Fruit fly (Drosophila melanogaster): ENCODE results near the gene CG11147.

DNA sequence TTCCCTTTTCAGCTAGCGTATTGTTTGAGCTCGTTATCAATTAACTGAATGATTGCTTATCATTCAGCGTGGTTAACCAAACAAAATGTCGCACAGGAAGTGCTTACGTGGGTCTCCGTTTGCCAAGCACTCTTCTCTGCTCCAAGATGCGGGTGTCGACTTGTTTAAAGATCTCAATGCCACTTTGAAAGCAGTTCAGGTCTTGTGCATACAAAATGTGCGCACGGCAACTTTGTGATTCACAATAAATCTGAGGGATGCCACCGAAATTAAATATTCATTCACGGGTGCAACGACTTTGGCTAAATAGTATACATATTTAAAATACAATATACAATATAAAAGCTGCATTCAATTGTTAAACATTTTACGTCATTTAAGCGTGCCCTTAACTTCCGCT, 31.2 kb upstream of the CG11147 start:
- no peak for TF ChIP-seq topi (GFP tag; optimal IDR thresholded peaks at IDR 0.05)
- TF ChIP-seq CG31627 (GFP tag; optimal IDR thresholded peaks at IDR 0.05) = no peak
- TF ChIP-seq dac (GFP tag; optimal IDR thresholded peaks at IDR 0.05) = no peak
- TF ChIP-seq CG6163 (GFP tag; IDR thresholded peaks at IDR 0.05) = no peak
- TF ChIP-seq achi (GFP tag; optimal IDR thresholded peaks at IDR 0.05) = no peak
- no peak for TF ChIP-seq CG16779 (tag; optimal IDR thresholded peaks at IDR 0.05)
- TF ChIP-seq CG11762 (GFP tag; optimal IDR thresholded peaks at IDR 0.05; ENCODE audit: insufficient read depth) = no peak
- no peak for TF ChIP-seq Sox15 (GFP tag; optimal IDR thresholded peaks at IDR 0.05)
- no peak for TF ChIP-seq Ets96B (tag; optimal IDR thresholded peaks at IDR 0.05)
- TF ChIP-seq cyc (GFP tag; optimal IDR thresholded peaks at IDR 0.05) = no peak
- TF ChIP-seq CG1621 (tag; optimal IDR thresholded peaks at IDR 0.05) = no peak
